Worm (Caenorhabditis elegans) whole organism, L2 larva: Measurements from ENCODE around the gene C31E10.11.

Source experiments
- C34F6.9 ChIP-seq: fragments of 150-350 bp; optimal IDR thresholded peaks from 2 replicates; lab custom pipeline; 2014; ENCODE audit warnings: missing biosample characterization, missing genetic modification characterization
- R02D3.7 ChIP-seq: fragments of 150-350 bp; optimal IDR thresholded peaks from 2 replicates; lab custom pipeline; 2014; ENCODE audit warnings: missing biosample characterization, missing genetic modification characterization
- Y55F3AM.14 ChIP-seq: fragments of 200-800 bp; sonication (Bioruptor generic); optimal IDR thresholded peaks from 2 replicates; lab custom pipeline; 2018; ENCODE audit warnings: mild to moderate bottlenecking, missing genetic modification characterization, missing compliant biosample characterization
- aly-2 ChIP-seq: fragments of 150-350 bp; optimal IDR thresholded peaks from 2 replicates; lab custom pipeline; 2014; ENCODE audit warnings: missing biosample characterization, missing genetic modification characterization
- ama-1 ChIP-seq: fragments of 150-350 bp; optimal IDR thresholded peaks from 2 replicates; lab custom pipeline; 2018; ENCODE audit warnings: inconsistent platforms
- blmp-1 ChIP-seq: sonication (generic microtip); optimal IDR thresholded peaks from 2 replicates; lab custom pipeline; 2017; ENCODE audit warnings: missing genetic modification characterization, mild to moderate bottlenecking, missing compliant biosample characterization, antibody characterized with exemption, moderate library complexity; ENCODE audit not compliant: insufficient read depth
- ceh-82 ChIP-seq: fragments of 150-350 bp; optimal IDR thresholded peaks from 2 replicates; lab custom pipeline; 2014; ENCODE audit warnings: missing biosample characterization, missing genetic modification characterization
- crh-2 ChIP-seq: sonication (generic microtip); optimal IDR thresholded peaks from 2 replicates; lab custom pipeline; 2017; ENCODE audit warnings: missing biosample characterization, missing genetic modification characterization
- egl-27 ChIP-seq: sonication (generic microtip); optimal IDR thresholded peaks from 3 replicates; lab custom pipeline; 2017; ENCODE audit warnings: missing biosample characterization, missing genetic modification reagents, missing genetic modification characterization
- elt-1 ChIP-seq: fragments of 150-350 bp; optimal IDR thresholded peaks from 2 replicates; lab custom pipeline; 2014; ENCODE audit warnings: missing biosample characterization, missing genetic modification characterization
- elt-3 ChIP-seq: sonication (generic microtip); optimal IDR thresholded peaks from 2 replicates; lab custom pipeline; 2017; ENCODE audit warnings: missing biosample characterization, missing genetic modification characterization
- fos-1 ChIP-seq: fragments of 150-350 bp; optimal IDR thresholded peaks from 2 replicates; lab custom pipeline; 2014; ENCODE audit warnings: missing biosample characterization, missing genetic modification characterization
- gmeb-1 ChIP-seq: fragments of 150-350 bp; optimal IDR thresholded peaks from 2 replicates; lab custom pipeline; 2014; ENCODE audit warnings: missing biosample characterization, missing genetic modification characterization
- lin-11 ChIP-seq: fragments of 150-350 bp; sonication (generic microtip); optimal IDR thresholded peaks from 2 replicates; lab custom pipeline; 2014; ENCODE audit warnings: missing biosample characterization, missing genetic modification characterization, inconsistent platforms, mixed read lengths
- lin-13 ChIP-seq: fragments of 150-350 bp; optimal IDR thresholded peaks from 2 replicates; lab custom pipeline; 2014; ENCODE audit warnings: missing biosample characterization, missing genetic modification reagents, missing genetic modification characterization
- lin-39 ChIP-seq: fragments of 150-350 bp; optimal IDR thresholded peaks from 2 replicates; lab custom pipeline; 2014; ENCODE audit warnings: missing biosample characterization, missing genetic modification reagents, missing genetic modification characterization
- lsy-2 ChIP-seq, 2 experiments: fragments of 150-350 bp in 1 of 2; sonication (generic microtip) in 1 of 2; optimal IDR thresholded peaks; 2 replicates each; lab custom pipeline; 2014 to 2017; ENCODE audit warnings: missing biosample characterization in 2 of 2, missing genetic modification characterization in 2 of 2
- mab-5 ChIP-seq: fragments of 150-350 bp; optimal IDR thresholded peaks from 2 replicates; lab custom pipeline; 2014; ENCODE audit warnings: missing biosample characterization, missing genetic modification characterization
- mbf-1 ChIP-seq: sonication (generic microtip); optimal IDR thresholded peaks from 2 replicates; lab custom pipeline; 2017; ENCODE audit warnings: missing biosample characterization, missing genetic modification characterization
- mdl-1 ChIP-seq, 2 experiments: fragments of 150-350 bp in 1 of 2; sonication (generic microtip) in 1 of 2; optimal IDR thresholded peaks; 2 replicates each; lab custom pipeline; 2017; ENCODE audit warnings: missing biosample characterization in 2 of 2, missing genetic modification characterization in 2 of 2
- nhr-11 ChIP-seq: fragments of 150-350 bp; optimal IDR thresholded peaks from 2 replicates; lab custom pipeline; 2014; ENCODE audit warnings: missing biosample characterization, missing genetic modification characterization
- nhr-12 ChIP-seq: fragments of 150-350 bp; optimal IDR thresholded peaks from 2 replicates; lab custom pipeline; 2014; ENCODE audit warnings: missing biosample characterization, missing genetic modification characterization
- nhr-21 ChIP-seq: fragments of 150-350 bp; optimal IDR thresholded peaks from 2 replicates; lab custom pipeline; 2014; ENCODE audit warnings: missing biosample characterization, missing genetic modification characterization
- nhr-23 ChIP-seq: fragments of 150-350 bp; optimal IDR thresholded peaks from 2 replicates; lab custom pipeline; 2014; ENCODE audit warnings: missing biosample characterization, missing genetic modification reagents, missing genetic modification characterization
- nhr-237 ChIP-seq: fragments of 150-350 bp; optimal IDR thresholded peaks from 2 replicates; lab custom pipeline; 2014; ENCODE audit warnings: missing biosample characterization, missing genetic modification characterization
- nhr-25 ChIP-seq: fragments of 150-350 bp; sonication (generic microtip); optimal IDR thresholded peaks from 3 replicates; lab custom pipeline; 2014; ENCODE audit warnings: missing biosample characterization, missing genetic modification characterization
- nhr-6 ChIP-seq: fragments of 150-350 bp; optimal IDR thresholded peaks from 2 replicates; lab custom pipeline; 2014; ENCODE audit warnings: missing biosample characterization, missing genetic modification characterization
- peb-1 ChIP-seq: fragments of 150-350 bp; optimal IDR thresholded peaks from 2 replicates; lab custom pipeline; 2014; ENCODE audit warnings: missing biosample characterization, missing genetic modification characterization
- sem-4 ChIP-seq: fragments of 150-350 bp; optimal IDR thresholded peaks from 2 replicates; lab custom pipeline; 2014; ENCODE audit warnings: missing biosample characterization, missing genetic modification reagents, missing genetic modification characterization
- sma-3 ChIP-seq: sonication (generic microtip); optimal IDR thresholded peaks from 2 replicates; lab custom pipeline; 2016; ENCODE audit warnings: missing genetic modification reagents, missing genetic modification characterization, missing compliant biosample characterization
- sma-9 ChIP-seq, 2 experiments: fragments of 150-350 bp in 1 of 2; sonication (generic microtip) in 1 of 2; optimal IDR thresholded peaks; 2 replicates each; lab custom pipeline; 2014 to 2016; ENCODE audit warnings: missing genetic modification characterization in 2 of 2, mild to moderate bottlenecking in 1 of 2, missing biosample characterization in 1 of 2, missing compliant biosample characterization in 1 of 2, missing genetic modification reagents in 1 of 2, moderate library complexity in 1 of 2
- snpc-4 ChIP-seq: fragments of 150-350 bp; optimal IDR thresholded peaks from 2 replicates; lab custom pipeline; 2014; ENCODE audit warnings: missing biosample characterization, missing genetic modification characterization
- unc-39 ChIP-seq: fragments of 150-350 bp; optimal IDR thresholded peaks from 2 replicates; lab custom pipeline; 2014; ENCODE audit warnings: missing biosample characterization, missing genetic modification characterization
- unc-55 ChIP-seq: fragments of 150-350 bp; sonication (generic microtip); optimal IDR thresholded peaks from 3 replicates; lab custom pipeline; 2014; ENCODE audit warnings: missing biosample characterization, missing genetic modification reagents, missing genetic modification characterization
- zag-1 ChIP-seq: fragments of 150-350 bp; optimal IDR thresholded peaks from 2 replicates; lab custom pipeline; 2014; ENCODE audit warnings: missing biosample characterization, missing genetic modification characterization
- ztf-1 ChIP-seq: fragments of 200-800 bp; sonication (Bioruptor generic); conservative IDR thresholded peaks from 2 replicates; pipeline ENCODE4 v1.3.6; 2022; ENCODE audit warnings: missing genetic modification characterization, missing compliant biosample characterization
- ztf-11 ChIP-seq: sonication (generic microtip); optimal IDR thresholded peaks from 2 replicates; lab custom pipeline; 2017; ENCODE audit warnings: missing biosample characterization, missing genetic modification characterization
- ztf-4 ChIP-seq: fragments of 150-350 bp; optimal IDR thresholded peaks from 2 replicates; lab custom pipeline; 2014; ENCODE audit warnings: missing biosample characterization, missing genetic modification characterization

Gene C31E10.11

DNA sequence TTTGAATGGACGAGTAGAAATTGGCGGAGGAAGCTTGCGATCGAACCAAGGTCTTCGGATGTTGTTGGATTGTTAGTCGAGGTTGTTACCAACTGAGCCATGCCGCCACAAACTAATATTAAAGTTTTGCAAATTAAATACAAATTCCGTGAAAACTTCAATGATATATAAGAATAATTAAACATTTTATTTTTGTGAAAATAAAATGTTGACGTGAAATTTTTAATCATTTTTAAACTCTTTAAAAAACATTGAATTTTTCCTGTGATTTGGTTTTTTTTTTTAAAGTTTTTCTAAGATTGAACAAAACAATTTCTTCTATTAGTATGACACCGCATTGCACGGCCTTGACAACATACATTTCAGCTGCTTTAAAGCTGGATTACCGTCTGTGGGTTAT lies at the start of gene C31E10.11:
C31E10.11 (minus strand) TSS at position 101 of the 400 bp plus-strand sequence.
- no peak for TF ChIP-seq nhr-6 (tag; lab: Kevin White, UChicago)
- no peak for TF ChIP-seq ztf-1 (GFP tag; lab: Robert Waterston, UW)
- no peak for TF ChIP-seq sma-9 (GFP tag; optimal IDR thresholded peaks at IDR 0.05; lab: Kevin White, UChicago)
- TF ChIP-seq sma-9 (tag; optimal IDR thresholded peaks at IDR 0.05; lab: Kevin White, UChicago) = no peak
- TF ChIP-seq C34F6.9 (tag; lab: Kevin White, UChicago) = no peak

DNA sequence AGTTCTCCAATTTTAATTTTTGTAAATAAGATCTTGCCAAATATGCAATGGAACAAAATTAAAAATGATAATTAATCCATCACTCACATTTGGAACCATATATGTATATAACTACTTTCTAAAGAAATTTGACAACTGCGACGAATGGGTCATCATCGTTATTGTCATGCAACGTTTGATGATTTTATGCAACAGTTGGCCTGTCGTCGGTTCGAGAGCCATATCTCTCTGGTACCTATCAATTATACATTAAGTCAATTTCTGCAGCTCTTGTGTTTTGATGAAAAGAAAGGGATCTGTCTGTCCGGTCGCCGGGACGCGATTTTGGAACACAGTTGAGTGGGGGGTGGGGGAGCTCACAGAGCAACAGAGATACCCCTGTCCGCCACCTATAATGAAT lies 48.7 kb upstream of the C31E10.11 start:
- TF ChIP-seq ztf-1 (GFP tag; lab: Robert Waterston, UW) (no peak), ztf-4 (tag; lab: Kevin White, UChicago) (no peak), snpc-4 (tag; lab: Kevin White, UChicago) (no peak), lin-39 (tag; lab: Kevin White, UChicago) (no peak), nhr-11 (tag; lab: Kevin White, UChicago) (no peak), zag-1 (tag; lab: Kevin White, UChicago) (no peak), aly-2 (no peak), sem-4 (tag; lab: Kevin White, UChicago) (no peak), nhr-12 (tag; lab: Kevin White, UChicago) (no peak), nhr-21 (tag; lab: Kevin White, UChicago) (no peak), nhr-6 (tag; lab: Kevin White, UChicago) (no peak), gmeb-1 (no peak), mdl-1 (tag; optimal IDR thresholded peaks at IDR 0.05; lab: Kevin White, UChicago) (no peak), R02D3.7 (tag; lab: Kevin White, UChicago) (no peak), nhr-23 (no peak)

DNA sequence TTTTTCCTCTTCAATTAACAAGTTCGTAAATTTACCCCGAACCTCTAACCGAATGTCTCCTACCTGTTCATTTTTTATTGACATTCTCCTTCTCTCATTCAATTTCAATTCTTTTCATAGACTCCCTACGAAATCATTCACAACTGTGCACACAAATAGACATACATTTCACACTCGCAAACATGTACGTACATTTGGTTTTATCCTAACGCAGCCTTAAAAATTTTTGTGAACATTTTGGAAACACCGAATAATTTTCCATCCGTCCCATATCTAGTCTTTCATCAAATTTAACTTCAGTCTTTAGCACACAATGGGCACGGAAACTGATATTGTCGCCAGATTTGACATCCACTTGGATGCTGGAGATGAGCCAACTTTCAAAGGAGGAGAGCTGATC lies 42.9 kb upstream of the C31E10.11 start, which contains the start of gene arrd-25:
arrd-25 (plus strand) TSS at position 301 of the 400 bp plus-strand sequence.
- TF ChIP-seq egl-27 (tag; lab: Kevin White, UChicago) = no peak
- no peak for TF ChIP-seq blmp-1 (tag; lab: Kevin White, UChicago)
- TF ChIP-seq unc-55 = no peak
- no peak for TF ChIP-seq nhr-25 (tag; lab: Kevin White, UChicago)
- TF ChIP-seq lin-11 = no peak
- no peak for TF ChIP-seq elt-3
- no peak for TF ChIP-seq peb-1 (tag; lab: Kevin White, UChicago)
- TF ChIP-seq sem-4 (tag; lab: Kevin White, UChicago) = no peak
- no peak for TF ChIP-seq fos-1 (tag; lab: Kevin White, UChicago)
- no peak for TF ChIP-seq lin-39 (tag; lab: Kevin White, UChicago)
- no peak for TF ChIP-seq mdl-1 (tag; optimal IDR thresholded peaks at IDR 0.05; lab: Kevin White, UChicago)
- TF ChIP-seq ama-1 (lab: Kevin White, UChicago) = no peak
- TF ChIP-seq Y55F3AM.14 = no peak

DNA sequence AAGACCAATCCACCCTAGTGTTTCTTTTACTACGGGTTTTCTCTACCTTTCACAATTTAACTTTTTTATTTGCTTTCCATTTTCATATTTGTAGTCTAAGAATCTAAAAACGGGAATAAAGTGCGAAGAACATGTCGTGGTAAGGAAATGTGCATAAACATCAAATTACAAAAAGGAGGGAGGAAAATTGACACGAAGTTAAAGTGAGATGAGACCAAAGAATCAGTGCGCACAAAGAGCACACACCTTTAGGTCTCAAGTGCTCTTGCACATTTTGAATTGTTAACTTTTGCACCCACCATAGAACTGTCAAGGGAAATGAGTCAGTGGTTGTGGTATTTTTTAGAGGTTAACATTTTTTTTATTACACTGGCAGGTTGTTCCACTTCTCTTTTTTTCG lies 39.9 kb upstream of the C31E10.11 start:
- TF ChIP-seq sma-3 (no peak), mbf-1 (tag; lab: Kevin White, UChicago) (no peak), sma-9 (GFP tag; optimal IDR thresholded peaks at IDR 0.05; lab: Kevin White, UChicago) (peak; percentile 42), sma-9 (tag; optimal IDR thresholded peaks at IDR 0.05; lab: Kevin White, UChicago) (no peak)

DNA sequence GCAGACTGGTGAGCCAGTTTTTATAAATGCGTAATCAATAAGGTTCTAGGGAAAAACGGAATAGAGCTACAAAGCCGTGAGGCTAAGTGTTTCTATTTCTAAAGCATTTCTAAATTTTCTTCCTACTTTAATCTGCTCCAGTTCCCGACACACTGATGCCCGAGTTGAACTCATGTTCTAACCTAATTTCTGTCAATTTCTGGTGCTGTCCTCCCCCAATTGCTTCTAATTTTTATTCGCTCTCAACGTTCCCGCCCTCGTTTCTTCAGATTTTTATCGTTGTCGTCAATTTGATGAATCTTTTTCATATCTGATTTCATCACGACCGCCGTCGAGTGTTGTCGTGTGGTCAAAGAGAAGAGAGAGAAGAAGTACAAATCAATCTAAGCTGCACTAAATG lies 39.3 kb upstream of the C31E10.11 start:
- TF ChIP-seq ztf-11 (tag; lab: Kevin White, UChicago) = no peak
- no peak for TF ChIP-seq sma-3
- TF ChIP-seq mab-5 (tag; lab: Kevin White, UChicago) = no peak
- no peak for TF ChIP-seq crh-2 (tag; lab: Kevin White, UChicago)
- TF ChIP-seq ceh-82 = no peak
- no peak for TF ChIP-seq nhr-11 (tag; lab: Kevin White, UChicago)
- no peak for TF ChIP-seq nhr-237 (tag; lab: Kevin White, UChicago)
- no peak for TF ChIP-seq elt-1
- no peak for TF ChIP-seq ztf-4 (tag; lab: Kevin White, UChicago)
- no peak for TF ChIP-seq snpc-4 (tag; lab: Kevin White, UChicago)
- TF ChIP-seq R02D3.7 (tag; lab: Kevin White, UChicago) = no peak
- no peak for TF ChIP-seq Y55F3AM.14
- no peak for TF ChIP-seq lin-13 (GFP tag; lab: Kevin White, UChicago)
- TF ChIP-seq lsy-2 (tag; optimal IDR thresholded peaks at IDR 0.05; lab: Kevin White, UChicago) = no peak
- no peak for TF ChIP-seq nhr-25 (tag; lab: Kevin White, UChicago)
- no peak for TF ChIP-seq C34F6.9 (tag; lab: Kevin White, UChicago)
- no peak for TF ChIP-seq mbf-1 (tag; lab: Kevin White, UChicago)
- TF ChIP-seq ama-1 (lab: Kevin White, UChicago) = no peak
- no peak for TF ChIP-seq unc-39
